Fruit fly (Drosophila melanogaster): ENCODE measurements around the gene Aduk.

The Aduk gene

dm6 chr3R:9351415-9352379, 17.2 kb upstream of the Aduk start (continued):
- TF ChIP-seq CG33557 (GFP tag; optimal IDR thresholded peaks at IDR 0.05), result no peak
- TF ChIP-seq B-H2 (GFP tag; optimal IDR thresholded peaks at IDR 0.05), result peak; percentile 84
- no peak for TF ChIP-seq chm (GFP tag; IDR thresholded peaks at IDR 0.05)
- peak; percentile 48 for TF ChIP-seq CG4328 (GFP tag; optimal IDR thresholded peaks at IDR 0.05)
- no peak for TF ChIP-seq Dbx (GFP tag; IDR thresholded peaks at IDR 0.05)
- peak; percentile 83 for TF ChIP-seq Meics (GFP tag; optimal IDR thresholded peaks at IDR 0.05)
- no peak for TF ChIP-seq slbo (GFP tag; IDR thresholded peaks at IDR 0.05)
- TF ChIP-seq dm (GFP tag; optimal IDR thresholded peaks at IDR 0.05), result peak; percentile 29
- no peak for TF ChIP-seq CG11696 (GFP tag; IDR thresholded peaks at IDR 0.05)
- peak; percentile 36 for TF ChIP-seq org-1 (GFP tag; optimal IDR thresholded peaks at IDR 0.05)
- peak; percentile 43 for TF ChIP-seq fd96Cb (tag; optimal IDR thresholded peaks at IDR 0.05)
- TF ChIP-seq CG2202 (tag; optimal IDR thresholded peaks at IDR 0.05), result no peak
- TF ChIP-seq fd102C (GFP tag; optimal IDR thresholded peaks at IDR 0.05), result no peak
- TF ChIP-seq CG13424 (tag; optimal IDR thresholded peaks at IDR 0.05), result peak; percentile 54
- peak; percentile 41; the same call in 2 of the 4 replicates for TF ChIP-seq Gug (GFP tag; IDR thresholded peaks at IDR 0.05)
- no peak for TF ChIP-seq Neu2 (GFP tag; optimal IDR thresholded peaks at IDR 0.05; ENCODE audit: borderline replicate concordance)
- TF ChIP-seq dan (GFP tag; IDR thresholded peaks at IDR 0.05), result no peak
- no peak for TF ChIP-seq croc (GFP tag; conservative IDR thresholded peaks at IDR 0.05)
- TF ChIP-seq lola (GFP tag; optimal IDR thresholded peaks at IDR 0.05), result no peak
- TF ChIP-seq CG17359 (tag; optimal IDR thresholded peaks at IDR 0.05), result peak; percentile 54
- TF ChIP-seq CG15073 (GFP tag; optimal IDR thresholded peaks at IDR 0.05), result no peak
- TF ChIP-seq CkIIα-i1 (GFP tag; IDR thresholded peaks at IDR 0.05), result no peak
- TF ChIP-seq tio (GFP tag; optimal IDR thresholded peaks at IDR 0.05), result peak; percentile 43
- TF ChIP-seq pita (GFP tag; optimal IDR thresholded peaks at IDR 0.05), result no peak
- no peak for TF ChIP-seq hb (GFP tag; IDR thresholded peaks at IDR 0.05; ENCODE audit: partially characterized antibody)
- TF ChIP-seq CG1233 (GFP tag; optimal IDR thresholded peaks at IDR 0.05), result peak; percentile 52
- TF ChIP-seq so (GFP tag; IDR thresholded peaks at IDR 0.05), result no peak
- no peak for TF ChIP-seq CG10366 (GFP tag; IDR thresholded peaks at IDR 0.05)
- peak; percentile 46 for TF ChIP-seq Oli (tag; optimal IDR thresholded peaks at IDR 0.05)
- no peak for TF ChIP-seq CG2875 (GFP tag; optimal IDR thresholded peaks at IDR 0.05)
- TF ChIP-seq ro (GFP tag; IDR thresholded peaks at IDR 0.05), result no peak
- TF ChIP-seq CG10321 (GFP tag; IDR thresholded peaks at IDR 0.05), result no peak
- peak; percentile 32 for TF ChIP-seq Abd-B (GFP tag; optimal IDR thresholded peaks at IDR 0.05)
- no peak for TF ChIP-seq CG34224 (GFP tag; IDR thresholded peaks at IDR 0.05; ENCODE audit: partially characterized antibody)
- no peak for TF ChIP-seq insv (GFP tag; optimal IDR thresholded peaks at IDR 0.05)
- no peak for TF ChIP-seq CG17328 (GFP tag; IDR thresholded peaks at IDR 0.05)
- peak; percentile 27 for TF ChIP-seq CG16815 (GFP tag; optimal IDR thresholded peaks at IDR 0.05)
- TF ChIP-seq CG14965 (GFP tag; optimal IDR thresholded peaks at IDR 0.05; ENCODE audit: borderline replicate concordance), result no peak
- peak; percentile 59 for TF ChIP-seq CG7786 (GFP tag; optimal IDR thresholded peaks at IDR 0.05)
- TF ChIP-seq Vsx1 (GFP tag; optimal IDR thresholded peaks at IDR 0.05), result peak; percentile 65
- no peak for TF ChIP-seq CG30431 (GFP tag; optimal IDR thresholded peaks at IDR 0.05)
- TF ChIP-seq CG13123 (GFP tag; optimal IDR thresholded peaks at IDR 0.05), result no peak
- no peak for TF ChIP-seq da (GFP tag; optimal IDR thresholded peaks at IDR 0.05)
- TF ChIP-seq CG2120 (GFP tag; optimal IDR thresholded peaks at IDR 0.05), result peak; percentile 91
- no peak for TF ChIP-seq Oaz (GFP tag; IDR thresholded peaks at IDR 0.05)
- TF ChIP-seq CG4282 (GFP tag; optimal IDR thresholded peaks at IDR 0.05), result no peak

Measured in whole organism, embryonic.